Worm (Caenorhabditis elegans) whole organism, L3 larva: ENCODE results near the gene aqp-6.
A peak's percentile ranks its signal among the peaks of the same experiment; 100 is the strongest.

Source experiments
- ZK546.5 ChIP-seq: sonication (generic microtip); optimal IDR thresholded peaks from 2 replicates; lab custom pipeline; 2017; ENCODE audit warnings: missing biosample characterization, missing genetic modification characterization
- ceh-16 ChIP-seq: sonication (generic microtip); optimal IDR thresholded peaks from 2 replicates; lab custom pipeline; 2017; ENCODE audit warnings: missing biosample characterization, missing genetic modification characterization
- ceh-28 ChIP-seq: fragments of 150-350 bp; optimal IDR thresholded peaks from 2 replicates; lab custom pipeline; 2014; ENCODE audit warnings: missing biosample characterization, missing genetic modification reagents, missing genetic modification characterization
- ceh-9 ChIP-seq: sonication (generic microtip); optimal IDR thresholded peaks from 2 replicates; lab custom pipeline; 2018; ENCODE audit warnings: missing biosample characterization, missing genetic modification characterization
- daf-12 ChIP-seq: fragments of 150-350 bp; optimal IDR thresholded peaks from 2 replicates; lab custom pipeline; 2014; ENCODE audit warnings: missing biosample characterization, missing genetic modification reagents, missing genetic modification characterization
- egl-27 ChIP-seq: sonication (generic microtip); optimal IDR thresholded peaks from 4 replicates; lab custom pipeline; 2017; ENCODE audit warnings: missing biosample characterization, missing genetic modification reagents, missing genetic modification characterization
- egl-5 ChIP-seq: fragments of 150-350 bp; optimal IDR thresholded peaks from 2 replicates; lab custom pipeline; 2017; ENCODE audit warnings: missing biosample characterization, missing genetic modification reagents, missing genetic modification characterization, inconsistent platforms
- elt-1 ChIP-seq: fragments of 150-350 bp; optimal IDR thresholded peaks from 2 replicates; lab custom pipeline; 2014; ENCODE audit warnings: missing biosample characterization, missing genetic modification characterization
- elt-2 ChIP-seq: sonication (generic microtip); optimal IDR thresholded peaks from 2 replicates; lab custom pipeline; 2016; ENCODE audit warnings: missing genetic modification reagents, mild to moderate bottlenecking, missing genetic modification characterization, missing compliant biosample characterization
- elt-3 ChIP-seq, 3 experiments: fragments of 150-350 bp in 1 of 3; sonication (generic microtip) in 2 of 3; optimal IDR thresholded peaks; 2 replicates in 2 of 3; 4 replicates in 1 of 3; lab custom pipeline; 2014 to 2017; ENCODE audit warnings: missing biosample characterization in 3 of 3, missing genetic modification characterization in 3 of 3
- fkh-10 ChIP-seq: sonication (generic microtip); optimal IDR thresholded peaks from 2 replicates; lab custom pipeline; 2017; ENCODE audit warnings: missing biosample characterization, missing genetic modification reagents, missing genetic modification characterization
- fos-1 ChIP-seq: fragments of 150-350 bp; optimal IDR thresholded peaks from 2 replicates; lab custom pipeline; 2014; ENCODE audit warnings: missing biosample characterization, missing genetic modification characterization
- hmg-11 ChIP-seq: sonication (generic microtip); optimal IDR thresholded peaks from 2 replicates; lab custom pipeline; 2016; ENCODE audit warnings: missing genetic modification characterization, missing compliant biosample characterization
- jun-1 ChIP-seq: fragments of 150-350 bp; optimal IDR thresholded peaks from 2 replicates; lab custom pipeline; 2014; ENCODE audit warnings: missing biosample characterization, missing genetic modification reagents, missing genetic modification characterization
- lin-39 ChIP-seq: fragments of 150-350 bp; optimal IDR thresholded peaks from 2 replicates; lab custom pipeline; 2018; ENCODE audit warnings: missing biosample characterization, missing genetic modification reagents, missing genetic modification characterization
- mdl-1 ChIP-seq: fragments of 150-350 bp; optimal IDR thresholded peaks from 2 replicates; lab custom pipeline; 2014; ENCODE audit warnings: missing biosample characterization, missing genetic modification characterization
- mml-1 ChIP-seq: fragments of 150-350 bp; sonication (generic microtip); optimal IDR thresholded peaks from 3 replicates; lab custom pipeline; 2014; ENCODE audit warnings: missing biosample characterization, missing genetic modification characterization
- nfya-1 ChIP-seq: sonication (generic microtip); optimal IDR thresholded peaks from 2 replicates; lab custom pipeline; 2017; ENCODE audit warnings: missing genetic modification characterization, mild to moderate bottlenecking, missing compliant biosample characterization, antibody characterized with exemption, moderate library complexity; ENCODE audit not compliant: insufficient read depth
- nhr-12 ChIP-seq: fragments of 150-350 bp; optimal IDR thresholded peaks from 2 replicates; lab custom pipeline; 2014; ENCODE audit warnings: missing biosample characterization, missing genetic modification characterization
- nhr-23 ChIP-seq: fragments of 150-350 bp; optimal IDR thresholded peaks from 2 replicates; lab custom pipeline; 2014; ENCODE audit warnings: missing biosample characterization, missing genetic modification reagents, missing genetic modification characterization
- nhr-237 ChIP-seq: fragments of 150-350 bp; optimal IDR thresholded peaks from 2 replicates; lab custom pipeline; 2014; ENCODE audit warnings: missing biosample characterization, missing genetic modification characterization
- nhr-25 ChIP-seq: sonication (generic microtip); optimal IDR thresholded peaks from 2 replicates; lab custom pipeline; 2017; ENCODE audit warnings: missing biosample characterization, missing genetic modification characterization
- nhr-43 ChIP-seq: sonication (generic microtip); optimal IDR thresholded peaks from 2 replicates; lab custom pipeline; 2016; ENCODE audit warnings: mild to moderate bottlenecking, missing genetic modification characterization, missing compliant biosample characterization; ENCODE audit not compliant: poor library complexity, severe bottlenecking
- nhr-67 ChIP-seq: fragments of 150-350 bp; optimal IDR thresholded peaks from 2 replicates; lab custom pipeline; 2014; ENCODE audit warnings: missing biosample characterization, missing genetic modification characterization
- nhr-77 ChIP-seq: fragments of 150-350 bp; optimal IDR thresholded peaks from 2 replicates; lab custom pipeline; 2014; ENCODE audit warnings: missing biosample characterization, missing genetic modification characterization
- pha-4 ChIP-seq: fragments of 150-350 bp; optimal IDR thresholded peaks from 2 replicates; lab custom pipeline; 2014; ENCODE audit warnings: missing biosample characterization, missing genetic modification reagents, missing genetic modification characterization
- pqm-1 ChIP-seq: fragments of 150-350 bp; optimal IDR thresholded peaks from 2 replicates; lab custom pipeline; 2017; ENCODE audit warnings: missing biosample characterization, missing genetic modification characterization, inconsistent platforms
- sea-2 ChIP-seq: fragments of 150-350 bp; sonication (generic microtip); optimal IDR thresholded peaks from 4 replicates; lab custom pipeline; 2014; ENCODE audit warnings: missing biosample characterization, missing genetic modification reagents, missing genetic modification characterization
- skn-1 ChIP-seq: fragments of 150-350 bp; optimal IDR thresholded peaks from 2 replicates; lab custom pipeline; 2014; ENCODE audit warnings: missing biosample characterization, missing genetic modification characterization
- snpc-4 ChIP-seq: fragments of 150-350 bp; optimal IDR thresholded peaks from 2 replicates; lab custom pipeline; 2014; ENCODE audit warnings: missing biosample characterization, missing genetic modification characterization
- tbx-2 ChIP-seq: sonication (generic microtip); optimal IDR thresholded peaks from 2 replicates; lab custom pipeline; 2016; ENCODE audit warnings: mild to moderate bottlenecking, missing genetic modification characterization, missing compliant biosample characterization
- unc-62 ChIP-seq: fragments of 150-350 bp; sonication (generic microtip); optimal IDR thresholded peaks from 4 replicates; lab custom pipeline; 2014; ENCODE audit warnings: missing biosample characterization, missing genetic modification reagents, missing genetic modification characterization
- ztf-11 ChIP-seq: fragments of 150-350 bp; optimal IDR thresholded peaks from 2 replicates; lab custom pipeline; 2014; ENCODE audit warnings: missing biosample characterization, missing genetic modification characterization

aqp-6 gene

ce11 chrV:10682122-10682521 is 33.9 kb downstream of the aqp-6 start, which contains the start of gene gsp-1:
Gene gsp-1, plus strand, starts transcription at chrV:10682422.
- no peak for TF ChIP-seq ZK546.5
- no peak for TF ChIP-seq nfya-1 (tag; lab: Kevin White, UChicago)
- no peak for TF ChIP-seq tbx-2
- no peak for TF ChIP-seq ztf-11 (tag; lab: Kevin White, UChicago)
- no peak for TF ChIP-seq nhr-237
- TF ChIP-seq skn-1, result no peak
- no peak for TF ChIP-seq pqm-1 (tag; lab: Kevin White, UChicago)
- peak; percentile 9 for TF ChIP-seq lin-39 (tag; lab: Kevin White, UChicago)

DNA sequence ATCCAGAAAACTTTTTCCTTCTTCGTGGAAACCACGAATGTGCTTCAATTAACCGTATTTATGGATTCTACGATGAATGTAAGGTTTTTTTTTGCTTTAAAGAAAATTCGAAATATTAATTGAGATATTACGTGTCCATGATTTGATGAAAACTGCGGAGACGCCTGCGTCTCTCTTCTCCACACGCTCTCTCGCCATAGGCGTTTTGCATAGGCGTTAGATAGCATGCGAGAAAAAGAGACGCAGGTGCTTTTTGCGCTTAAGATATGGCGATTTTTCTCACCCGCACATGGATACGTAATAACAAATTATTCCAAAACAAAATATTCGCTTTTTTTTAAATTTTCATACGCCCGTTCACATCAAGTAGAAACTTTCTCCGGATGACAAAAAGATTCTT is 35.2 kb downstream of the aqp-6 start:
- TF ChIP-seq daf-12 (tag; lab: Kevin White, UChicago) (no peak), egl-5 (tag; lab: Kevin White, UChicago) (no peak), hmg-11 (peak; percentile 23)

DNA sequence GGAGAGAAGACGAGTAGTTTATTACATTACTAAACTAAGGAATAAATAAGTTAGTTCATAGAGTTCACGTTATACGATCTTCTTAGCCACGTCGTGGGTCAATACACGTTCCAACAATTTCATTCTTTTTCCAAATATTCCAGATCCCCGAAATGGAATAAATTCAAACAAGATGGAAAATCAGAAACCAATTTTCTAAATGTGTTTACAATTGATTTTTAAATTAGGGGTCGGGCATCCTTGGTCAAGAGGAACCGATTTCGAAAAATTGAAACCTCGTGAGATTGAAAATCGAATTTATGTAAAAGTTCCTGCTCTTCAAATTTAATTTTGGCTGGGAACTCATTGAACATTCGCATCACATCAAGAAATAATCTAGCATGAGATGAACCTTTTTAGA is 36.5 kb downstream of the aqp-6 start:
- no peak for TF ChIP-seq nhr-23
- peak; percentile 49 for TF ChIP-seq fkh-10 (GFP tag; lab: Kevin White, UChicago)

- TF ChIP-seq pha-4 (peak; percentile 64), elt-3 (tag; optimal IDR thresholded peaks at IDR 0.05; lab: Kevin White, UChicago) (no peak)
Observed at ce11 chrV:10687601-10688000, 39.4 kb downstream of the aqp-6 start, which contains the start of gene F29F11.20. Gene F29F11.20, plus strand, starts transcription at chrV:10687901.

DNA sequence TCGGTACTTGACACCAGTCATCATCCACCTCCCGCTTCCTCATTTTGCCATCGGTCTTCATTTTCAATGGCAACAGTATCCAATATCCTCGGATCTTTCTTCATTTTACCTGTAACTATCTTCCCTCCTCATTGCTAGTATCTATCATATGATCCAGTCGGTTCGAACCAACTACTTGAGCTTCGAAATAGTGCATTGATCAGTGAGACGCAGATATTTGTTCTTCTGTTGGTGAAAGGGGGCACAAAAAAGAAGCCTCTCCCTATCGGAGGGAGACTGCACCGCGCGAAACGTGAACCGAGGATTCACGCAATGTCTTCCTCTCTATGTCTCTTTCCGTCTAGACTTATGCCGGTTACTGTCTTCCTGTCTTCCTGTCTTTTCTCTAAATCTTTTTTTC is 43.1 kb downstream of the aqp-6 start:
- TF ChIP-seq pha-4 (peak; percentile 68), snpc-4 (tag; lab: Kevin White, UChicago) (no peak)

DNA sequence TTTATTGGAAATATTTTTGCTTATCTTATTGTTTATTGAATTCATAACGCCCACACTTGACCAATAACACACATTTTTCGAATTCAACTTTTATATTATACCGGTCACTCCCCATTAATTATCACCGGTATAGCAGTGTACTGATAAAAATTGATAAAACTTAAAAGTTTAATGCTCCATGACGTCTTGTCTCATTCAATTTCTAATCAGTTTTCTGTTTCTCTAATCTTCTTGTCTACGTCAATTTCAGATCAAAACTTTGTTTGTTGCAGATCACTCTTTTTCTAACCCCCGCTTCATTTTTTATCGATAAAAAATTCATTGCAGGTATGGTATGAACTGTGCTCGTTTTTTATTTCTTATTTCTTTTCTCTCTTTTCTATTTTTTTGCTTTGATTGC is 45.5 kb downstream of the aqp-6 start:
- TF ChIP-seq nhr-43 (no peak), nhr-12 (tag; lab: Kevin White, UChicago) (no peak), daf-12 (tag; lab: Kevin White, UChicago) (no peak), nhr-25 (tag; lab: Kevin White, UChicago) (no peak), ceh-28 (no peak), elt-1 (tag; lab: Kevin White, UChicago) (no peak), nfya-1 (tag; lab: Kevin White, UChicago) (no peak), pha-4 (peak; percentile 81), elt-2 (tag; lab: Kevin White, UChicago) (peak; percentile 99), ZK546.5 (no peak), nhr-23 (no peak), nhr-237 (no peak), egl-27 (tag; lab: Kevin White, UChicago) (no peak), sea-2 (GFP tag; lab: Kevin White, UChicago) (no peak), nhr-77 (tag; lab: Kevin White, UChicago) (no peak), jun-1 (tag; lab: Kevin White, UChicago) (peak; percentile 88), elt-3 (tag; optimal IDR thresholded peaks at IDR 0.05; lab: Kevin White, UChicago) (no peak), nhr-67 (tag; lab: Kevin White, UChicago) (no peak), fos-1 (tag; lab: Kevin White, UChicago) (peak; percentile 11), ceh-16 (tag; lab: Kevin White, UChicago) (no peak), mml-1 (tag; lab: Kevin White, UChicago) (no peak), ceh-9 (no peak), pqm-1 (tag; lab: Kevin White, UChicago) (peak; percentile 99), mdl-1 (tag; lab: Kevin White, UChicago) (no peak), lin-39 (tag; lab: Kevin White, UChicago) (no peak), snpc-4 (tag; lab: Kevin White, UChicago) (no peak), hmg-11 (no peak), unc-62 (no peak)
